Worm (Caenorhabditis elegans) whole organism, mixed stage, embryonic: ENCODE data around the gene col-44.

Experiments
- blmp-1 ChIP-seq: fragments of 150-350 bp; optimal IDR thresholded peaks from 2 replicates; lab custom pipeline; 2014; ENCODE audit warnings: missing biosample characterization, missing genetic modification characterization
- ham-2 ChIP-seq: fragments of 200-800 bp; sonication (Bioruptor generic); optimal IDR thresholded peaks from 2 replicates; lab custom pipeline; 2018; ENCODE audit warnings: mild to moderate bottlenecking, missing genetic modification characterization, missing compliant biosample characterization
- nhr-2 ChIP-seq: fragments of 150-350 bp; optimal IDR thresholded peaks from 2 replicates; lab custom pipeline; 2014; ENCODE audit warnings: missing biosample characterization, missing genetic modification characterization
- nhr-237 ChIP-seq: fragments of 150-350 bp; optimal IDR thresholded peaks from 2 replicates; lab custom pipeline; 2014; ENCODE audit warnings: missing biosample characterization, missing genetic modification characterization
- unc-62 ChIP-seq: fragments of 150-350 bp; optimal IDR thresholded peaks from 2 replicates; lab custom pipeline; 2014; ENCODE audit warnings: missing biosample characterization, missing genetic modification reagents, missing genetic modification characterization
- ztf-11 ChIP-seq: fragments of 150-350 bp; optimal IDR thresholded peaks from 2 replicates; lab custom pipeline; 2014; ENCODE audit warnings: missing biosample characterization, missing genetic modification characterization

- TF ChIP-seq ztf-11 (tag; lab: Kevin White, UChicago) (no peak), nhr-237 (tag; lab: Kevin White, UChicago) (no peak), blmp-1 (tag; lab: Kevin White, UChicago) (no peak), unc-62 (GFP tag; lab: Kevin White, UChicago) (peak; percentile 28), ham-2 (GFP tag; lab: Kevin White, UChicago) (no peak), nhr-2 (tag; lab: Kevin White, UChicago) (no peak)
These were observed 47.2 kb downstream of the col-44 start for ce11 chrX:13638351-13638958.
